Fruit fly (Drosophila melanogaster) whole organism, embryonic: ENCODE measurements around the gene puc.
A peak's percentile ranks its signal among the peaks of the same experiment; 100 is the strongest.

Source experiments
- Antp ChIP-seq: fragments of 200-800 bp; sonication (Bioruptor generic); optimal IDR thresholded peaks from 3 replicates; lab custom pipeline; 2016; ENCODE audit warnings: missing biosample characterization, missing genetic modification characterization
- Bdp1 ChIP-seq: fragments of 200-800 bp; sonication (Bioruptor generic); optimal IDR thresholded peaks from 3 replicates; lab custom pipeline; 2016; ENCODE audit warnings: missing biosample characterization, missing genetic modification characterization
- Blimp-1 ChIP-seq: fragments of 200-800 bp; sonication (Bioruptor generic); optimal IDR thresholded peaks from 3 replicates; lab custom pipeline; 2018; ENCODE audit warnings: missing biosample characterization, missing genetic modification characterization, mild to moderate bottlenecking, moderate library complexity, missing genetic modification reagents
- CG10209 ChIP-seq: fragments of 200-800 bp; sonication (Bioruptor generic); optimal IDR thresholded peaks from 3 replicates; lab custom pipeline; 2017; ENCODE audit warnings: missing biosample characterization, mild to moderate bottlenecking, missing genetic modification characterization, missing genetic modification reagents
- CG11504 ChIP-seq: fragments of 200-800 bp; sonication (Bioruptor generic); optimal IDR thresholded peaks from 3 replicates; lab custom pipeline; 2019; ENCODE audit warnings: missing biosample characterization, mild to moderate bottlenecking, missing genetic modification characterization, moderate library complexity
- CG15269 ChIP-seq: fragments of 200-800 bp; sonication (Bioruptor generic); optimal IDR thresholded peaks from 2 replicates; lab custom pipeline; 2018; ENCODE audit warnings: missing biosample characterization, mild to moderate bottlenecking, missing genetic modification characterization, moderate library complexity
- CG15514 ChIP-seq: fragments of 200-800 bp; sonication (Bioruptor generic); optimal IDR thresholded peaks from 3 replicates; lab custom pipeline; 2017; ENCODE audit warnings: missing biosample characterization, missing genetic modification characterization, mild to moderate bottlenecking, moderate library complexity, missing genetic modification reagents
- CG16863 ChIP-seq: fragments of 200-800 bp; sonication (Bioruptor generic); optimal IDR thresholded peaks from 3 replicates; lab custom pipeline; 2016; ENCODE audit warnings: missing biosample characterization, missing genetic modification characterization
- CG17361 ChIP-seq: fragments of 200-800 bp; sonication (Bioruptor generic); IDR thresholded peaks from 3 replicates; pipeline ENCODE4 v1.3.6; 2022; ENCODE audit warnings: missing biosample characterization, missing genetic modification characterization
- CG17385 ChIP-seq: fragments of 200-800 bp; sonication (Bioruptor generic); optimal IDR thresholded peaks from 3 replicates; lab custom pipeline; 2018; ENCODE audit warnings: missing biosample characterization, mild to moderate bottlenecking, missing genetic modification characterization
- CG18262 ChIP-seq: fragments of 200-800 bp; optimal IDR thresholded peaks from 3 replicates; lab custom pipeline; 2019; ENCODE audit warnings: missing biosample characterization, mild to moderate bottlenecking, missing genetic modification characterization, moderate library complexity
- CG30403 ChIP-seq: fragments of 200-800 bp; sonication (Bioruptor generic); optimal IDR thresholded peaks from 3 replicates; lab custom pipeline; 2016; ENCODE audit warnings: missing biosample characterization, missing genetic modification characterization
- CG31388 ChIP-seq: fragments of 200-800 bp; sonication (Bioruptor generic); optimal IDR thresholded peaks from 2 replicates; lab custom pipeline; 2016; ENCODE audit warnings: missing biosample characterization, missing genetic modification characterization
- CG31441 ChIP-seq: fragments of 200-800 bp; sonication (Bioruptor generic); IDR thresholded peaks from 2 replicates; pipeline ENCODE4 v1.3.6; 2022; ENCODE audit warnings: missing biosample characterization, missing genetic modification characterization
- CG3163 ChIP-seq: fragments of 200-800 bp; sonication (Bioruptor generic); optimal IDR thresholded peaks from 3 replicates; lab custom pipeline; 2016; ENCODE audit warnings: missing biosample characterization, missing genetic modification characterization
- CG4282 ChIP-seq: fragments of 200-800 bp; sonication (Bioruptor generic); optimal IDR thresholded peaks from 2 replicates; lab custom pipeline; 2016; ENCODE audit warnings: missing biosample characterization, missing genetic modification characterization
- CG4424 ChIP-seq: fragments of 200-800 bp; sonication (Bioruptor generic); optimal IDR thresholded peaks from 3 replicates; lab custom pipeline; 2016; ENCODE audit warnings: missing biosample characterization, missing genetic modification characterization
- CG4617 ChIP-seq: fragments of 200-800 bp; sonication (Bioruptor generic); optimal IDR thresholded peaks from 3 replicates; lab custom pipeline; 2016; ENCODE audit warnings: missing biosample characterization, missing genetic modification characterization, borderline replicate concordance
- CG5953 ChIP-seq: fragments of 200-800 bp; sonication (Bioruptor generic); IDR thresholded peaks from 2 replicates; pipeline ENCODE4 v1.3.6; 2022; ENCODE audit warnings: missing biosample characterization, missing genetic modification characterization
- CG6683 ChIP-seq: fragments of 200-800 bp; sonication (Bioruptor generic); optimal IDR thresholded peaks from 2 replicates; lab custom pipeline; 2017; ENCODE audit warnings: missing biosample characterization, mild to moderate bottlenecking, missing genetic modification characterization, missing genetic modification reagents
- CG8089 ChIP-seq: fragments of 200-800 bp; sonication (Bioruptor generic); optimal IDR thresholded peaks from 3 replicates; lab custom pipeline; 2016; ENCODE audit warnings: missing biosample characterization, missing genetic modification characterization
- CG9727 ChIP-seq: fragments of 200-800 bp; sonication (Bioruptor generic); optimal IDR thresholded peaks from 3 replicates; lab custom pipeline; 2017; ENCODE audit warnings: missing biosample characterization, mild to moderate bottlenecking, missing genetic modification characterization
- Hmr ChIP-seq: fragments of 200-800 bp; sonication (Bioruptor generic); optimal IDR thresholded peaks from 3 replicates; lab custom pipeline; 2017; ENCODE audit warnings: mild to moderate bottlenecking, missing biosample characterization, missing genetic modification reagents, missing genetic modification characterization
- Hr51 ChIP-seq, 2 experiments: fragments of 200-800 bp; sonication (Bioruptor generic); optimal IDR thresholded peaks; 2 replicates in 1 of 2; 3 replicates in 1 of 2; lab custom pipeline; 2016 to 2018; ENCODE audit warnings: missing biosample characterization in 2 of 2, missing genetic modification characterization in 2 of 2, mild to moderate bottlenecking in 1 of 2, moderate library complexity in 1 of 2
- Hsf ChIP-seq: fragments of 200-800 bp; sonication (Bioruptor generic); optimal IDR thresholded peaks from 3 replicates; lab custom pipeline; 2016; ENCODE audit warnings: missing biosample characterization, missing genetic modification characterization
- NFAT ChIP-seq: fragments of 200-800 bp; sonication (Bioruptor generic); IDR thresholded peaks from 2 replicates; pipeline ENCODE4 v1.3.6; 2022; ENCODE audit warnings: missing biosample characterization, missing genetic modification characterization
- Ravus ChIP-seq: fragments of 200-800 bp; sonication (Bioruptor generic); IDR thresholded peaks from 2 replicates; pipeline ENCODE4 v1.3.6; 2022; ENCODE audit warnings: missing biosample characterization, missing genetic modification characterization
- Scr ChIP-seq: fragments of 200-800 bp; sonication (Bioruptor generic); IDR thresholded peaks from 2 replicates; pipeline ENCODE4 v1.3.6; 2022; ENCODE audit warnings: missing biosample characterization, missing genetic modification characterization; ENCODE audit not compliant: partially characterized antibody
- Taf1 ChIP-seq: fragments of 200-800 bp; sonication (Bioruptor generic); IDR thresholded peaks from 2 replicates; pipeline ENCODE4 v1.3.6; 2022; ENCODE audit warnings: missing biosample characterization, missing genetic modification characterization
- YL-1 ChIP-seq: fragments of 200-800 bp; sonication (Bioruptor generic); optimal IDR thresholded peaks from 3 replicates; lab custom pipeline; 2017; ENCODE audit warnings: missing biosample characterization, mild to moderate bottlenecking, missing genetic modification characterization
- ab ChIP-seq: fragments of 200-800 bp; sonication (Bioruptor generic); optimal IDR thresholded peaks from 2 replicates; lab custom pipeline; 2016; ENCODE audit warnings: missing biosample characterization, missing genetic modification characterization
- bigmax ChIP-seq: fragments of 200-800 bp; sonication (Bioruptor generic); optimal IDR thresholded peaks from 2 replicates; lab custom pipeline; 2018; ENCODE audit warnings: missing biosample characterization, mild to moderate bottlenecking, missing genetic modification characterization
- chif ChIP-seq, 2 experiments: fragments of 200-800 bp; sonication (Bioruptor generic); optimal IDR thresholded peaks; 3 replicates each; lab custom pipeline; 2016; ENCODE audit warnings: missing biosample characterization in 2 of 2, missing genetic modification characterization in 2 of 2
- dimm ChIP-seq: fragments of 200-800 bp; sonication (Bioruptor generic); IDR thresholded peaks from 2 replicates; pipeline ENCODE4 v1.3.6; 2022; ENCODE audit warnings: missing biosample characterization, missing genetic modification characterization
- disco-r ChIP-seq: fragments of 200-800 bp; sonication (Bioruptor generic); optimal IDR thresholded peaks from 2 replicates; lab custom pipeline; 2016; ENCODE audit warnings: missing biosample characterization, missing genetic modification characterization
- dm ChIP-seq: fragments of 200-800 bp; sonication (Bioruptor generic); optimal IDR thresholded peaks from 3 replicates; lab custom pipeline; 2016; ENCODE audit warnings: missing biosample characterization, missing genetic modification characterization
- gcm ChIP-seq: fragments of 200-800 bp; sonication (Bioruptor generic); optimal IDR thresholded peaks from 2 replicates; lab custom pipeline; 2019; ENCODE audit warnings: missing biosample characterization, mild to moderate bottlenecking, missing genetic modification characterization, moderate library complexity
- h ChIP-seq: fragments of >200 bp; optimal IDR thresholded peaks from 2 replicates; lab custom pipeline; 2017
- ind ChIP-seq: fragments of 200-800 bp; sonication (Bioruptor generic); optimal IDR thresholded peaks from 3 replicates; lab custom pipeline; 2016; ENCODE audit warnings: missing biosample characterization, missing genetic modification characterization
- ken ChIP-seq: fragments of 200-800 bp; sonication (Bioruptor generic); IDR thresholded peaks from 3 replicates; pipeline ENCODE4 v1.3.6; 2022; ENCODE audit warnings: missing biosample characterization, missing genetic modification characterization
- mld ChIP-seq: fragments of 200-800 bp; sonication (Bioruptor generic); IDR thresholded peaks from 3 replicates; pipeline ENCODE4 v1.3.6; 2022; ENCODE audit warnings: missing biosample characterization, missing genetic modification characterization; ENCODE audit not compliant: partially characterized antibody
- row ChIP-seq: fragments of 200-800 bp; sonication (Bioruptor generic); IDR thresholded peaks from 3 replicates; pipeline ENCODE4 v1.3.6; 2022; ENCODE audit warnings: missing biosample characterization, missing genetic modification characterization
- seq ChIP-seq: fragments of 200-800 bp; sonication (Bioruptor generic); IDR thresholded peaks from 2 replicates; pipeline ENCODE4 v1.3.6; 2022; ENCODE audit warnings: missing biosample characterization, missing genetic modification characterization
- sisA ChIP-seq: fragments of 200-800 bp; sonication (Bioruptor generic); IDR thresholded peaks from 2 replicates; pipeline ENCODE4 v1.3.6; 2022; ENCODE audit warnings: missing biosample characterization, missing genetic modification characterization
- slbo ChIP-seq: fragments of 200-800 bp; sonication (Bioruptor generic); IDR thresholded peaks from 2 replicates; pipeline ENCODE4 v1.3.6; 2022; ENCODE audit warnings: missing biosample characterization, missing genetic modification characterization
- ssp ChIP-seq: fragments of 200-800 bp; sonication (Bioruptor generic); IDR thresholded peaks from 2 replicates; pipeline ENCODE4 v1.3.6; 2022; ENCODE audit warnings: missing biosample characterization, missing genetic modification characterization
- stc ChIP-seq: fragments of 200-800 bp; sonication (Bioruptor generic); IDR thresholded peaks from 2 replicates; pipeline ENCODE4 v1.3.6; 2022; ENCODE audit warnings: missing biosample characterization, missing genetic modification characterization
- tgo ChIP-seq: fragments of 200-800 bp; sonication (Bioruptor generic); IDR thresholded peaks from 3 replicates; pipeline ENCODE4 v1.3.6; 2022; ENCODE audit warnings: missing biosample characterization, missing genetic modification characterization
- tio ChIP-seq: fragments of 200-800 bp; sonication (Bioruptor generic); optimal IDR thresholded peaks from 2 replicates; lab custom pipeline; 2017; ENCODE audit warnings: missing biosample characterization, missing genetic modification characterization, inconsistent platforms
- zen2 ChIP-seq: fragments of 200-800 bp; sonication (Bioruptor generic); IDR thresholded peaks from 3 replicates; pipeline ENCODE4 v1.3.6; 2022; ENCODE audit warnings: missing biosample characterization, missing genetic modification characterization; ENCODE audit not compliant: partially characterized antibody

The puc gene

dm6 chr3R:8171489-8172161, 66.5 kb downstream of the puc start (continued):
- TF ChIP-seq ken (GFP tag; lab: Robert Waterston, UW) (no peak), Hr51 (GFP tag; optimal IDR thresholded peaks at IDR 0.05; lab: Kevin White, UChicago) (peak in 1 of 2 experiments; percentile 62), ssp (GFP tag; lab: Robert Waterston, UW) (no peak), Blimp-1 (GFP tag; lab: Kevin White, UChicago) (peak; percentile 56), bigmax (GFP tag; lab: Kevin White, UChicago) (no peak), CG15269 (tag; lab: Kevin White, UChicago) (peak; percentile 40), dm (GFP tag; lab: Kevin White, UChicago) (no peak), ind (GFP tag; lab: Kevin White, UChicago) (peak; percentile 24), CG8089 (peak; percentile 35), gcm (GFP tag; lab: Kevin White, UChicago) (no peak), Hmr (GFP tag; lab: Kevin White, UChicago) (no peak), CG4282 (GFP tag; lab: Kevin White, UChicago) (no peak), ab (GFP tag; lab: Kevin White, UChicago) (peak; percentile 51), chif (GFP tag; optimal IDR thresholded peaks at IDR 0.05; lab: Kevin White, UChicago) (peak in 1 of 2 experiments; percentile 50), zen2 (GFP tag; lab: Robert Waterston, UW) (no peak), disco-r (GFP tag; lab: Kevin White, UChicago) (peak; percentile 14), CG30403 (GFP tag; lab: Kevin White, UChicago) (peak; percentile 50), CG31441 (GFP tag; lab: Robert Waterston, UW) (peak; percentile 74), stc (GFP tag; lab: Robert Waterston, UW) (peak; percentile 27; the same call in 1 of the 2 replicates), CG17361 (GFP tag; lab: Robert Waterston, UW) (peak; percentile 46; the same call in 1 of the 3 replicates), CG6683 (GFP tag; lab: Kevin White, UChicago) (no peak), Scr (GFP tag; lab: Robert Waterston, UW) (no peak), seq (peak; percentile 50), CG3163 (GFP tag; lab: Kevin White, UChicago) (peak; percentile 15), row (peak; percentile 60), CG18262 (tag; lab: Kevin White, UChicago) (peak; percentile 61), CG31388 (no peak), YL-1 (GFP tag; lab: Kevin White, UChicago) (no peak), Antp (peak; percentile 36), CG15514 (GFP tag; lab: Kevin White, UChicago) (no peak), Bdp1 (no peak), CG11504 (peak; percentile 74), slbo (GFP tag; lab: Robert Waterston, UW) (peak; percentile 32; the same call in 1 of the 2 replicates), CG4617 (no peak), CG4424 (GFP tag; lab: Kevin White, UChicago) (peak; percentile 42), tgo (peak; percentile 44), Ravus (no peak), tio (peak; percentile 10), sisA (GFP tag; lab: Robert Waterston, UW) (peak; percentile 42; the same call in 1 of the 2 replicates), Taf1 (GFP tag; lab: Robert Waterston, UW) (no peak), CG17385 (GFP tag; lab: Kevin White, UChicago) (peak; percentile 32), h (no peak), dimm (GFP tag; lab: Robert Waterston, UW) (no peak), CG16863 (peak; percentile 31), CG10209 (GFP tag; lab: Kevin White, UChicago) (peak; percentile 40), NFAT (GFP tag; lab: Robert Waterston, UW) (no peak), Hsf (GFP tag; lab: Kevin White, UChicago) (peak; percentile 20), mld (GFP tag; lab: Robert Waterston, UW) (no peak), CG9727 (GFP tag; lab: Kevin White, UChicago) (peak; percentile 59), CG5953 (no peak)
